Fruit fly (Drosophila melanogaster) whole organism, embryonic: ENCODE measurements around the gene Bgb.

Experiments
- Aef1 ChIP-seq: fragments of 200-800 bp; sonication (Bioruptor generic); IDR thresholded peaks from 3 replicates; pipeline ENCODE4 v1.3.6; 2022; ENCODE audit warnings: missing biosample characterization, missing genetic modification characterization
- Antp ChIP-seq: fragments of 200-800 bp; sonication (Bioruptor generic); optimal IDR thresholded peaks from 3 replicates; lab custom pipeline; 2016; ENCODE audit warnings: missing biosample characterization, missing genetic modification characterization
- B-H2 ChIP-seq: fragments of 200-800 bp; sonication (Bioruptor generic); optimal IDR thresholded peaks from 2 replicates; lab custom pipeline; 2018; ENCODE audit warnings: missing biosample characterization, mild to moderate bottlenecking, missing genetic modification characterization
- BEAF-32 ChIP-seq: fragments of 200-800 bp; sonication (Bioruptor generic); optimal IDR thresholded peaks from 3 replicates; lab custom pipeline; 2017; ENCODE audit warnings: missing biosample characterization, missing genetic modification characterization, mild to moderate bottlenecking, moderate library complexity, missing genetic modification reagents
- CG10274 ChIP-seq: fragments of 200-800 bp; sonication (Bioruptor generic); optimal IDR thresholded peaks from 3 replicates; lab custom pipeline; 2017; ENCODE audit warnings: missing biosample characterization, mild to moderate bottlenecking, missing genetic modification characterization
- CG10543 ChIP-seq: fragments of 200-800 bp; sonication (Bioruptor generic); optimal IDR thresholded peaks from 3 replicates; lab custom pipeline; 2017; ENCODE audit warnings: missing biosample characterization, mild to moderate bottlenecking, missing genetic modification characterization, moderate library complexity
- CG13775 ChIP-seq: fragments of 200-800 bp; sonication (Bioruptor generic); optimal IDR thresholded peaks from 3 replicates; lab custom pipeline; 2017; ENCODE audit warnings: missing biosample characterization, mild to moderate bottlenecking, missing genetic modification characterization
- CG30403 ChIP-seq: fragments of 200-800 bp; sonication (Bioruptor generic); optimal IDR thresholded peaks from 3 replicates; lab custom pipeline; 2016; ENCODE audit warnings: missing biosample characterization, missing genetic modification characterization
- CG34376 ChIP-seq: fragments of 200-800 bp; sonication (Bioruptor generic); optimal IDR thresholded peaks from 2 replicates; lab custom pipeline; 2018; ENCODE audit warnings: missing biosample characterization, mild to moderate bottlenecking, missing genetic modification characterization
- CG5245 ChIP-seq: fragments of 200-800 bp; sonication (Bioruptor generic); optimal IDR thresholded peaks from 3 replicates; lab custom pipeline; 2016; ENCODE audit warnings: missing biosample characterization, missing genetic modification characterization
- CG6175 ChIP-seq: fragments of 200-800 bp; sonication (Bioruptor generic); IDR thresholded peaks from 3 replicates; pipeline ENCODE4 v1.3.6; 2022; ENCODE audit warnings: missing biosample characterization, missing genetic modification characterization
- CG6683 ChIP-seq: fragments of 200-800 bp; sonication (Bioruptor generic); optimal IDR thresholded peaks from 2 replicates; lab custom pipeline; 2017; ENCODE audit warnings: missing biosample characterization, mild to moderate bottlenecking, missing genetic modification characterization, missing genetic modification reagents
- CG7987 ChIP-seq: fragments of 200-800 bp; sonication (Bioruptor generic); optimal IDR thresholded peaks from 2 replicates; lab custom pipeline; 2018; ENCODE audit warnings: missing biosample characterization, mild to moderate bottlenecking, missing genetic modification characterization, moderate library complexity
- CG8388 ChIP-seq: fragments of 200-800 bp; sonication (Bioruptor generic); optimal IDR thresholded peaks from 2 replicates; lab custom pipeline; 2019; ENCODE audit warnings: missing biosample characterization, mild to moderate bottlenecking, missing genetic modification characterization, moderate library complexity
- Drgx ChIP-seq: fragments of 200-800 bp; sonication (Bioruptor generic); IDR thresholded peaks from 2 replicates; pipeline ENCODE4 v1.3.6; 2022; ENCODE audit warnings: missing biosample characterization, missing genetic modification characterization
- E2f1 ChIP-seq: fragments of 200-800 bp; sonication (Bioruptor generic); IDR thresholded peaks from 2 replicates; pipeline ENCODE4 v1.3.6; 2022; ENCODE audit warnings: missing biosample characterization, missing genetic modification characterization
- Ets65A ChIP-seq: fragments of 200-800 bp; sonication (Bioruptor generic); peaks from one replicate; lab custom pipeline; 2016; ENCODE audit warnings: missing biosample characterization, missing genetic modification characterization
- HLH3B ChIP-seq: fragments of 200-800 bp; sonication (Bioruptor generic); IDR thresholded peaks from 2 replicates; pipeline ENCODE4 v1.3.6; 2022; ENCODE audit warnings: missing biosample characterization, missing genetic modification characterization
- MBD-R2 ChIP-seq: fragments of 200-800 bp; sonication (Bioruptor generic); IDR thresholded peaks from 2 replicates; pipeline ENCODE4 v1.3.6; 2022; ENCODE audit warnings: missing biosample characterization, missing genetic modification characterization
- Mad ChIP-seq: fragments of 200-800 bp; sonication (Bioruptor generic); optimal IDR thresholded peaks from 2 replicates; lab custom pipeline; 2016; ENCODE audit warnings: missing biosample characterization, missing genetic modification characterization
- Med ChIP-seq: fragments of 200-800 bp; sonication (Bioruptor generic); peaks from one replicate; lab custom pipeline; 2016; ENCODE audit warnings: missing biosample characterization, missing genetic modification characterization, mild to moderate bottlenecking, inconsistent platforms, moderate library complexity
- Meics ChIP-seq: fragments of 200-800 bp; sonication (Bioruptor generic); optimal IDR thresholded peaks from 2 replicates; lab custom pipeline; 2017; ENCODE audit warnings: missing biosample characterization, mild to moderate bottlenecking, missing genetic modification characterization
- NC2β ChIP-seq: fragments of 200-800 bp; sonication (Bioruptor generic); optimal IDR thresholded peaks from 2 replicates; lab custom pipeline; 2016; ENCODE audit warnings: missing biosample characterization, missing genetic modification characterization
- NFAT ChIP-seq: fragments of 200-800 bp; sonication (Bioruptor generic); IDR thresholded peaks from 2 replicates; pipeline ENCODE4 v1.3.6; 2022; ENCODE audit warnings: missing biosample characterization, missing genetic modification characterization
- NfI ChIP-seq: fragments of 200-800 bp; sonication (Bioruptor generic); optimal IDR thresholded peaks from 3 replicates; lab custom pipeline; 2018; ENCODE audit warnings: missing biosample characterization, mild to moderate bottlenecking, missing genetic modification characterization, moderate library complexity
- Pdp1 ChIP-seq, 2 experiments: fragments of 200-800 bp; sonication (Bioruptor generic); optimal IDR thresholded peaks; 3 replicates each; lab custom pipeline; 2016; ENCODE audit warnings: missing biosample characterization in 2 of 2, missing genetic modification characterization in 2 of 2, mild to moderate bottlenecking in 1 of 2, moderate library complexity in 1 of 2
- Sry-β ChIP-seq: fragments of 200-800 bp; sonication (Bioruptor generic); optimal IDR thresholded peaks from 2 replicates; lab custom pipeline; 2018; ENCODE audit warnings: missing biosample characterization, mild to moderate bottlenecking, missing genetic modification characterization, moderate library complexity
- ab ChIP-seq: fragments of 200-800 bp; sonication (Bioruptor generic); optimal IDR thresholded peaks from 2 replicates; lab custom pipeline; 2016; ENCODE audit warnings: missing biosample characterization, missing genetic modification characterization
- al ChIP-seq: fragments of 200-800 bp; sonication (Bioruptor generic); IDR thresholded peaks from 2 replicates; pipeline ENCODE4 v1.3.6; 2022; ENCODE audit warnings: missing biosample characterization, missing genetic modification characterization
- az2 ChIP-seq: fragments of 200-800 bp; sonication (Bioruptor generic); optimal IDR thresholded peaks from 3 replicates; lab custom pipeline; 2016; ENCODE audit warnings: missing biosample characterization, missing genetic modification characterization
- bab2 ChIP-seq: fragments of 200-800 bp; sonication (Bioruptor generic); optimal IDR thresholded peaks from 2 replicates; lab custom pipeline; 2016; ENCODE audit warnings: missing biosample characterization, missing genetic modification characterization
- bigmax ChIP-seq: fragments of 200-800 bp; sonication (Bioruptor generic); optimal IDR thresholded peaks from 2 replicates; lab custom pipeline; 2018; ENCODE audit warnings: missing biosample characterization, mild to moderate bottlenecking, missing genetic modification characterization
- chinmo ChIP-seq: fragments of 200-800 bp; sonication (Bioruptor generic); IDR thresholded peaks from 4 replicates; pipeline ENCODE4 v1.3.6; 2022; ENCODE audit warnings: missing biosample characterization, missing genetic modification characterization; ENCODE audit not compliant: partially characterized antibody
- dmrt11E ChIP-seq: fragments of 200-800 bp; sonication (Bioruptor generic); optimal IDR thresholded peaks from 3 replicates; lab custom pipeline; 2018; ENCODE audit warnings: missing biosample characterization, mild to moderate bottlenecking, missing genetic modification characterization, moderate library complexity
- emc ChIP-seq: fragments of 200-800 bp; sonication (Bioruptor generic); optimal IDR thresholded peaks from 2 replicates; lab custom pipeline; 2016; ENCODE audit warnings: missing biosample characterization, missing genetic modification characterization
- eve ChIP-seq, 2 experiments: fragments of >200 bp; optimal IDR thresholded peaks; 2 replicates each; lab custom pipeline; 2017; ENCODE audit warnings: missing biosample characterization in 2 of 2, missing genetic modification characterization in 2 of 2
- exex ChIP-seq: fragments of 200-800 bp; sonication (Bioruptor generic); optimal IDR thresholded peaks from 4 replicates; lab custom pipeline; 2018; ENCODE audit warnings: missing biosample characterization, mild to moderate bottlenecking, missing genetic modification characterization, moderate library complexity
- grau ChIP-seq: fragments of 200-800 bp; optimal IDR thresholded peaks from 3 replicates; lab custom pipeline; 2019; ENCODE audit warnings: missing biosample characterization, mild to moderate bottlenecking, missing genetic modification characterization, moderate library complexity
- gsb-n ChIP-seq: fragments of 200-800 bp; sonication (Bioruptor generic); optimal IDR thresholded peaks from 3 replicates; lab custom pipeline; 2018; ENCODE audit warnings: missing biosample characterization, mild to moderate bottlenecking, missing genetic modification characterization
- knrl ChIP-seq: fragments of 200-800 bp; sonication (Bioruptor generic); IDR thresholded peaks from 3 replicates; pipeline ENCODE4 v1.3.6; 2022; ENCODE audit warnings: missing biosample characterization, missing genetic modification characterization; ENCODE audit not compliant: partially characterized antibody
- lilli ChIP-seq: fragments of 200-800 bp; sonication (Bioruptor generic); optimal IDR thresholded peaks from 3 replicates; lab custom pipeline; 2016; ENCODE audit warnings: missing biosample characterization, missing genetic modification characterization
- mam ChIP-seq: fragments of 200-800 bp; sonication (Bioruptor generic); optimal IDR thresholded peaks from 3 replicates; lab custom pipeline; 2016; ENCODE audit warnings: missing biosample characterization, missing genetic modification characterization
- nmo ChIP-seq: fragments of 200-800 bp; sonication (Bioruptor generic); optimal IDR thresholded peaks from 2 replicates; lab custom pipeline; 2018; ENCODE audit warnings: missing biosample characterization, mild to moderate bottlenecking, missing genetic modification characterization, moderate library complexity
- prd ChIP-seq, 3 experiments: fragments of >200 bp in 2 of 3; fragments of 200-800 bp in 1 of 3; sonication (Bioruptor generic) in 1 of 3; optimal IDR thresholded peaks in 2 of 3; IDR thresholded peaks in 1 of 3; 2 replicates in 2 of 3; 3 replicates in 1 of 3; pipeline versions ENCODE4 v1.3.6 to Lab custom; 2017 to 2022; ENCODE audit warnings: missing biosample characterization in 1 of 3, missing genetic modification characterization in 1 of 3
- rib ChIP-seq: fragments of 200-800 bp; sonication (Bioruptor generic); IDR thresholded peaks from 2 replicates; pipeline ENCODE4 v1.3.6; 2022; ENCODE audit warnings: missing biosample characterization, missing genetic modification characterization
- salm ChIP-seq: fragments of 200-800 bp; sonication (Bioruptor generic); optimal IDR thresholded peaks from 2 replicates; lab custom pipeline; 2018; ENCODE audit warnings: missing biosample characterization, mild to moderate bottlenecking, missing genetic modification characterization
- sd ChIP-seq: fragments of 200-800 bp; sonication (Bioruptor generic); optimal IDR thresholded peaks from 3 replicates; lab custom pipeline; 2018; ENCODE audit warnings: missing biosample characterization, mild to moderate bottlenecking, missing genetic modification characterization, moderate library complexity
- slbo ChIP-seq: fragments of 200-800 bp; sonication (Bioruptor generic); IDR thresholded peaks from 2 replicates; pipeline ENCODE4 v1.3.6; 2022; ENCODE audit warnings: missing biosample characterization, missing genetic modification characterization
- sr ChIP-seq: fragments of 200-800 bp; sonication (Bioruptor generic); IDR thresholded peaks from 3 replicates; pipeline ENCODE4 v1.3.6; 2022; ENCODE audit warnings: missing biosample characterization, missing genetic modification characterization
- tgo ChIP-seq: fragments of 200-800 bp; sonication (Bioruptor generic); IDR thresholded peaks from 3 replicates; pipeline ENCODE4 v1.3.6; 2022; ENCODE audit warnings: missing biosample characterization, missing genetic modification characterization

Gene Bgb

DNA sequence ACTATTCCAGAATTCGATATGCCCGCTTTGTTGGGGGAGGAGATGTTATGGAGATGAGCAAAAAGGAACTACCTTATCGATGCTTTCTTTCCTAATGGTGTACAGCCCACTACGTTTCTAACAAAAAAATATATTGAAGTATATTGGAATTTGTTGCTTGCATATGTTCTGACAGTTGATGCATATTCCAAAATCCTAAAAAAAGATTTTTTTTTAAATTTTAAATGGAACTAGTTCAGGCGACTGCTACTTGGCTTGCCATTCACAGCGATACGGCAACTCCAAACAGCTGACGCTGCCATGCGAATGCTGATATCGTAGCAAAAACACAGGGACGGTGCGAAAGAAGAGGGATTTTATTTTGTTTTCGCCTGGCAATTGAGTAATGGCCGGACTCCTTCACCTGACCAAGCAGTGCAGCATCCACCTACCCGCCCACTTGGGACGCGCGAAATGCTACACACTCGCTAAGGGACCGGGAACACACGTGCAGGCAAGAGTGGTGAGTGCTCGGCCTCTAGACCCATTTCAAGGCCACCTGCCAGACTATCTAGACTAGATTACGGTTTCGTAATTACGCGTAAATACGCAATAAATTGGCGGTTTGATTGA lies 21.3 kb upstream of the Bgb start, which contains the start of the genes CG13926, ABCB7 and CG33230 (continued):
- no peak for TF ChIP-seq NC2β
- TF ChIP-seq rib (GFP tag; lab: Robert Waterston, UW) = no peak
- no peak for TF ChIP-seq CG7987
- peak; percentile 93 for TF ChIP-seq Sry-β (GFP tag; lab: Kevin White, UChicago)
- TF ChIP-seq gsb-n (tag; lab: Kevin White, UChicago) = peak; percentile 83
- peak; percentile 14 for TF ChIP-seq CG5245 (GFP tag; lab: Kevin White, UChicago)
- peak; percentile 56 for TF ChIP-seq nmo
- no peak for TF ChIP-seq CG6683 (GFP tag; lab: Kevin White, UChicago)
- TF ChIP-seq Aef1 (GFP tag; lab: Robert Waterston, UW) = no peak
- peak; percentile 59 for TF ChIP-seq B-H2 (GFP tag; lab: Kevin White, UChicago)
- peak; percentile 16 for TF ChIP-seq NfI (GFP tag; lab: Kevin White, UChicago)
- TF ChIP-seq E2f1 (GFP tag; lab: Robert Waterston, UW) = no peak
- no peak for TF ChIP-seq emc (GFP tag; lab: Kevin White, UChicago)
- TF ChIP-seq sr (GFP tag; lab: Robert Waterston, UW) = no peak
- TF ChIP-seq az2 (GFP tag; lab: Kevin White, UChicago) = peak; percentile 8
- no peak for TF ChIP-seq ab (GFP tag; lab: Kevin White, UChicago)
- TF ChIP-seq CG30403 (GFP tag; lab: Kevin White, UChicago) = peak; percentile 57
- TF ChIP-seq BEAF-32 (GFP tag; lab: Kevin White, UChicago) = peak; percentile 64
- TF ChIP-seq CG6175 = no peak
- 0 out of 4 replicates have a peak, but pooled peaks have one; percentile 18 for TF ChIP-seq chinmo (GFP tag; lab: Robert Waterston, UW)
- TF ChIP-seq NFAT (GFP tag; lab: Robert Waterston, UW) = no peak
- TF ChIP-seq Med (GFP tag; lab: Kevin White, UChicago) = peak; percentile 92
- no peak for TF ChIP-seq Antp (GFP tag; lab: Kevin White, UChicago)
- peak; percentile 45 for TF ChIP-seq Meics (GFP tag; lab: Kevin White, UChicago)
- TF ChIP-seq HLH3B (GFP tag; lab: Robert Waterston, UW) = no peak
- TF ChIP-seq CG13775 (GFP tag; lab: Kevin White, UChicago) = peak; percentile 35
- TF ChIP-seq CG10274 (GFP tag; lab: Kevin White, UChicago) = peak; percentile 95
- TF ChIP-seq al = no peak
- peak; percentile 61 for TF ChIP-seq CG10543 (GFP tag; lab: Kevin White, UChicago)
- no peak for TF ChIP-seq eve (GFP tag; optimal IDR thresholded peaks at IDR 0.05; lab: Kevin White, UChicago)
- TF ChIP-seq lilli (GFP tag; lab: Kevin White, UChicago) = peak; percentile 64
- peak; percentile 36 for TF ChIP-seq bab2 (GFP tag; lab: Kevin White, UChicago)
- TF ChIP-seq Ets65A (GFP tag; lab: Kevin White, UChicago) = peak; percentile 92
- peak; percentile 57 for TF ChIP-seq mam
- TF ChIP-seq Pdp1 (GFP tag; optimal IDR thresholded peaks at IDR 0.05; lab: Kevin White, UChicago) = peak; percentile 39 to 77
- TF ChIP-seq prd (optimal IDR thresholded peaks at IDR 0.05; lab: Kevin White, UChicago) = no peak
- TF ChIP-seq prd (GFP tag; IDR thresholded peaks at IDR 0.05; lab: Robert Waterston, UW) = peak; percentile 20; the same call in 2 of the 3 replicates
- peak; percentile 84 for TF ChIP-seq MBD-R2 (GFP tag; lab: Robert Waterston, UW)
- no peak for TF ChIP-seq dmrt11E (tag; lab: Kevin White, UChicago)
- TF ChIP-seq slbo (GFP tag; lab: Robert Waterston, UW) = peak; percentile 39; the same call in 1 of the 2 replicates
- TF ChIP-seq Mad (GFP tag; lab: Kevin White, UChicago) = peak; percentile 9
- TF ChIP-seq exex (tag; lab: Kevin White, UChicago) = peak; percentile 39
- no peak for TF ChIP-seq salm (tag; lab: Kevin White, UChicago)
- TF ChIP-seq tgo (GFP tag; lab: Robert Waterston, UW) = no peak
- TF ChIP-seq CG8388 (GFP tag; lab: Kevin White, UChicago) = no peak
- TF ChIP-seq Drgx = 0 out of 2 replicates have a peak, but pooled peaks have one; percentile 12
- peak; percentile 37 for TF ChIP-seq CG34376 (GFP tag; lab: Kevin White, UChicago)
- no peak for TF ChIP-seq sd
- peak; percentile 71 for TF ChIP-seq knrl (GFP tag; lab: Robert Waterston, UW)
- peak; percentile 37 for TF ChIP-seq grau (tag; lab: Kevin White, UChicago)
- no peak for TF ChIP-seq bigmax (GFP tag; lab: Kevin White, UChicago)
